Worm (Caenorhabditis elegans) whole organism, dauer: ENCODE measurements around the gene dpm-3.

Experiments
- unc-62 ChIP-seq: sonication (generic microtip); optimal IDR thresholded peaks from 2 replicates; lab custom pipeline; 2017; ENCODE audit warnings: missing biosample characterization, missing genetic modification reagents, missing genetic modification characterization

dpm-3 gene

ce11 chrIV:12391003-12391637 lies at the start of gene dpm-3, which contains the start of gene rps-23:
TSS of gene dpm-3 (plus strand) at chrIV:12391587.
TSS of gene rps-23 (minus strand) at chrIV:12391053.
- no peak for TF ChIP-seq unc-62 (GFP tag; lab: Kevin White, UChicago)

- TF ChIP-seq unc-62 (GFP tag; lab: Kevin White, UChicago): no peak
Measured at ce11 chrIV:12349639-12350038, 41.7 kb upstream of the dpm-3 start, which contains the start of gene best-22. TSS of gene best-22 (plus strand) at chrIV:12349939.

- TF ChIP-seq unc-62 (GFP tag; lab: Kevin White, UChicago): no peak
Measured at ce11 chrIV:12350235-12350634, 41.2 kb upstream of the dpm-3 start.

ce11 chrIV:12359979-12360378 lies 31.4 kb upstream of the dpm-3 start:
- TF ChIP-seq unc-62 (GFP tag; lab: Kevin White, UChicago): no peak

- TF ChIP-seq unc-62 (GFP tag; lab: Kevin White, UChicago): no peak
Measured at ce11 chrIV:12360742-12361195, 30.6 kb upstream of the dpm-3 start, which contains the start of gene sec-24.2. TSS of gene sec-24.2 (minus strand) at chrIV:12360792.

ce11 chrIV:12361392-12362092 lies 29.8 kb upstream of the dpm-3 start, which contains the start of the genes ccr-4 and ZC518.8:
TSS of gene ccr-4 (plus strand) at chrIV:12361542.
TSS of gene ZC518.8 (minus strand) at chrIV:12361908.
- no peak for TF ChIP-seq unc-62 (GFP tag; lab: Kevin White, UChicago)

ce11 chrIV:12364964-12365363 lies 26.4 kb upstream of the dpm-3 start:
- no peak for TF ChIP-seq unc-62 (GFP tag; lab: Kevin White, UChicago)

- no peak for TF ChIP-seq unc-62 (GFP tag; lab: Kevin White, UChicago)
Measured at ce11 chrIV:12366571-12366970, 24.8 kb upstream of the dpm-3 start.

- TF ChIP-seq unc-62 (GFP tag; lab: Kevin White, UChicago): no peak
Measured at ce11 chrIV:12371340-12371739, 20.0 kb upstream of the dpm-3 start.

- TF ChIP-seq unc-62 (GFP tag; lab: Kevin White, UChicago): no peak
Measured at ce11 chrIV:12371879-12372278, 19.5 kb upstream of the dpm-3 start, which contains the start of gene wdr-46. TSS of gene wdr-46 (plus strand) at chrIV:12372253.

ce11 chrIV:12376021-12376420 lies 15.4 kb upstream of the dpm-3 start, which contains the start of gene atz-1:
TSS of gene atz-1 (minus strand) at chrIV:12376121.
- no peak for TF ChIP-seq unc-62 (GFP tag; lab: Kevin White, UChicago)

- no peak for TF ChIP-seq unc-62 (GFP tag; lab: Kevin White, UChicago)
Measured at ce11 chrIV:12378919-12379318, 12.5 kb upstream of the dpm-3 start.

ce11 chrIV:12379784-12380183 lies 11.6 kb upstream of the dpm-3 start, which contains the start of gene thn-1:
TSS of gene thn-1 (plus strand) at chrIV:12380084.
- no peak for TF ChIP-seq unc-62 (GFP tag; lab: Kevin White, UChicago)

- TF ChIP-seq unc-62 (GFP tag; lab: Kevin White, UChicago): no peak
Measured at ce11 chrIV:12382864-12383263, 8.5 kb upstream of the dpm-3 start, which contains the start of gene thn-2. TSS of gene thn-2 (plus strand) at chrIV:12383170.

- TF ChIP-seq unc-62 (GFP tag; lab: Kevin White, UChicago): no peak
Measured at ce11 chrIV:12385061-12385460, 6.3 kb upstream of the dpm-3 start, which contains the start of gene F28D1.6. TSS of gene F28D1.6 (minus strand) at chrIV:12385161.

- no peak for TF ChIP-seq unc-62 (GFP tag; lab: Kevin White, UChicago)
Measured at ce11 chrIV:12389951-12390350, 1.4 kb upstream of the dpm-3 start, which contains the start of gene spe-45. TSS of gene spe-45 (minus strand) at chrIV:12390095.
